Worm (Caenorhabditis elegans): ENCODE results near the gene srh-80.

DNA sequence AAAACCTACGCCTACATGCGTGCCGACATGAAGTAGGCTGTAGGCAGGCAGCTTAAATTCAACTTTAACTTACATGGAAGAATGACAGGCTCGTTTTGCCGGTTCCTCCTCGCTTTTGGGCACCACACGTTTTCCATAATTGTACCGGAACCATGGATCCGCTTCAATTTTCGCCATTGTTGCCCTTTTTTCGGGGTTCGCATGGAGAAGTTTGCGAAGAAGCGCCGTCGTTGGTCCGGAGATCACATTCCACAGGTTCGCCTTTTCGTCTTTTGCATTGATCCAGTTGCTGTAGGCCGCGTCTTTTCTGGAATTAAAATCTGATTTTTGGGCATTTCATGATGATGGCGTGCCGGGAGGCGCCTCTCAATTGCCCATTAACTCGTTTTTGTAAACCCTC is 17.3 kb downstream of the srh-80 start:
- no peak for TF ChIP-seq pha-4 (GFP tag; IDR thresholded peaks at IDR 0.05)
- no peak for TF ChIP-seq pha-4 (tag; optimal IDR thresholded peaks at IDR 0.05)
- no peak for TF ChIP-seq mdl-1 (tag; optimal IDR thresholded peaks at IDR 0.05)
- TF ChIP-seq ztf-7 (tag; optimal IDR thresholded peaks at IDR 0.05): no peak

Measured in whole organism, L4 larva.